Worm (Caenorhabditis elegans): ENCODE measurements around the gene gar-2.

gar-2 gene

ce11 chrIII:6344737-6345136, 35.6 kb downstream of the gar-2 start (continued):
- TF ChIP-seq lin-29 (GFP tag; IDR thresholded peaks at IDR 0.05) (no peak), ceh-62 (tag; optimal IDR thresholded peaks at IDR 0.05) (no peak), dmd-9 (GFP tag; IDR thresholded peaks at IDR 0.05) (no peak), ceh-32 (tag; optimal IDR thresholded peaks at IDR 0.05; ENCODE audit: poor library complexity) (no peak), lin-1 (GFP tag; IDR thresholded peaks at IDR 0.05) (no peak), Y105C5A.15 (GFP tag; IDR thresholded peaks at IDR 0.05) (no peak), egl-43 (GFP tag; IDR thresholded peaks at IDR 0.05) (peak; percentile 45; the same call in 1 of the 2 replicates), daf-8 (GFP tag; IDR thresholded peaks at IDR 0.05) (no peak), nhr-48 (tag; optimal IDR thresholded peaks at IDR 0.05) (peak; percentile 6), Y48G9A.11 (GFP tag; IDR thresholded peaks at IDR 0.05) (0 out of 2 replicates have a peak, but pooled peaks have one; percentile 37), nhr-6 (tag; optimal IDR thresholded peaks at IDR 0.05) (peak; percentile 45), nhr-42 (GFP tag; IDR thresholded peaks at IDR 0.05) (0 out of 2 replicates have a peak, but pooled peaks have one; percentile 33), ZK546.5 (tag; optimal IDR thresholded peaks at IDR 0.05) (peak in 1 of 2 experiments; percentile 14), unc-39 (tag; optimal IDR thresholded peaks at IDR 0.05) (no peak), lin-39 (tag; optimal IDR thresholded peaks at IDR 0.05) (no peak), unc-130 (GFP tag; optimal IDR thresholded peaks at IDR 0.05) (peak; percentile 34), dmd-8 (GFP tag; IDR thresholded peaks at IDR 0.05) (no peak), nhr-111 (GFP tag; optimal IDR thresholded peaks at IDR 0.05) (no peak), rbr-2 (tag; optimal IDR thresholded peaks at IDR 0.05) (peak; percentile 63), ceh-28 (tag; optimal IDR thresholded peaks at IDR 0.05) (no peak), sdz-12 (GFP tag; optimal IDR thresholded peaks at IDR 0.05) (no peak), vab-7 (GFP tag; IDR thresholded peaks at IDR 0.05) (no peak), nhr-41 (GFP tag; IDR thresholded peaks at IDR 0.05) (no peak), skn-1 (tag; optimal IDR thresholded peaks at IDR 0.05) (no peak), nhr-76 (tag; optimal IDR thresholded peaks at IDR 0.05) (no peak), ama-1 (optimal IDR thresholded peaks at IDR 0.05) (peak; percentile 25), zfp-2 (tag; optimal IDR thresholded peaks at IDR 0.05) (no peak), dve-1 (tag; optimal IDR thresholded peaks at IDR 0.05; ENCODE audit: insufficient read depth) (peak; percentile 59), T26A8.4 (GFP tag; IDR thresholded peaks at IDR 0.05) (peak; percentile 66), ceh-20 (GFP tag; IDR thresholded peaks at IDR 0.05) (0 out of 2 replicates have a peak, but pooled peaks have one; percentile 33), daf-19 (GFP tag; conservative IDR thresholded peaks at IDR 0.05) (no peak), R02D3.7 (tag; optimal IDR thresholded peaks at IDR 0.05) (no peak), saeg-2 (GFP tag; IDR thresholded peaks at IDR 0.05) (no peak), lsy-2 (tag; optimal IDR thresholded peaks at IDR 0.05) (peak; percentile 93 to 98), nhr-25 (tag; optimal IDR thresholded peaks at IDR 0.05; ENCODE audit: borderline replicate concordance, insufficient read depth) (peak; percentile 71), nhr-237 (tag; optimal IDR thresholded peaks at IDR 0.05) (no peak), tag-97 (GFP tag; IDR thresholded peaks at IDR 0.05) (no peak), egl-27 (tag; optimal IDR thresholded peaks at IDR 0.05) (no peak), zip-2 (tag; optimal IDR thresholded peaks at IDR 0.05) (no peak), duxl-1 (tag; optimal IDR thresholded peaks at IDR 0.05; ENCODE audit: poor library complexity) (no peak), hlh-11 (tag; optimal IDR thresholded peaks at IDR 0.05) (peak; percentile 73), fkh-10 (GFP tag; optimal IDR thresholded peaks at IDR 0.05) (peak; percentile 44), attf-4 (tag; optimal IDR thresholded peaks at IDR 0.05) (no peak), dpl-1 (GFP tag; optimal IDR thresholded peaks at IDR 0.05) (peak; percentile 75), T20F7.1 (GFP tag; optimal IDR thresholded peaks at IDR 0.05) (peak; percentile 55), Y5F2A.4 (GFP tag; optimal IDR thresholded peaks at IDR 0.05) (no peak), ceh-44 (GFP tag; IDR thresholded peaks at IDR 0.05) (no peak), F26F4.8 (GFP tag; conservative IDR thresholded peaks at IDR 0.05) (no peak), ctbp-1 (GFP tag; IDR thresholded peaks at IDR 0.05) (no peak), ZK337.2 (GFP tag; IDR thresholded peaks at IDR 0.05) (no peak), D1046.2 (GFP tag; IDR thresholded peaks at IDR 0.05) (no peak), madf-9 (GFP tag; conservative IDR thresholded peaks at IDR 0.05) (peak; percentile 58; the same call in 1 of the 2 replicates)
